Worm (Caenorhabditis elegans): ENCODE data around the gene F45D3.3.

Gene F45D3.3

ce11 chrV:12503494-12503893, 46.7 kb downstream of the F45D3.3 start, which contains the start of gene T28H10.1:
T28H10.1 (plus strand) TSS chrV:12503794.
- no peak for TF ChIP-seq sptf-1 (tag; optimal IDR thresholded peaks at IDR 0.05)
- TF ChIP-seq efl-1 (optimal IDR thresholded peaks at IDR 0.05) = no peak
- TF ChIP-seq efl-1 (GFP tag; optimal IDR thresholded peaks at IDR 0.05 in 1 of 2) = no peak
- no peak for TF ChIP-seq zag-1 (tag; optimal IDR thresholded peaks at IDR 0.05)
- no peak for TF ChIP-seq isw-1 (GFP tag; IDR thresholded peaks at IDR 0.05)
- TF ChIP-seq unc-98 (GFP tag; IDR thresholded peaks at IDR 0.05) = no peak
- no peak for TF ChIP-seq xbp-1 (tag; optimal IDR thresholded peaks at IDR 0.05)
- no peak for TF ChIP-seq grh-1 (GFP tag; IDR thresholded peaks at IDR 0.05)
- no peak for TF ChIP-seq ama-1 (optimal IDR thresholded peaks at IDR 0.05)
- TF ChIP-seq lin-15B (tag; optimal IDR thresholded peaks at IDR 0.05) = no peak
- TF ChIP-seq nhr-47 (tag; optimal IDR thresholded peaks at IDR 0.05) = no peak
- TF ChIP-seq Y116A8C.19 (tag; optimal IDR thresholded peaks at IDR 0.05; ENCODE audit: borderline replicate concordance) = no peak
- TF ChIP-seq unc-130 (tag; optimal IDR thresholded peaks at IDR 0.05) = no peak
- no peak for TF ChIP-seq elt-2 (tag; optimal IDR thresholded peaks at IDR 0.05)
- TF ChIP-seq fos-1 (tag; optimal IDR thresholded peaks at IDR 0.05) = no peak
- no peak for TF ChIP-seq mab-9 (GFP tag; IDR thresholded peaks at IDR 0.05)

All from whole organism, L1 larva.